Fruit fly (Drosophila melanogaster) whole organism, prepupa: ENCODE measurements around the gene Gr28b.
A peak's percentile ranks its signal among the peaks of the same experiment; 100 is the strongest.

Source experiments
- Blimp-1 ChIP-seq: fragments of 200-800 bp; sonication (Bioruptor generic); optimal IDR thresholded peaks from 3 replicates; lab custom pipeline; 2017; ENCODE audit warnings: missing biosample characterization, missing genetic modification characterization, mild to moderate bottlenecking, moderate library complexity, missing genetic modification reagents
- CG10631 ChIP-seq: fragments of 200-800 bp; sonication (Bioruptor generic); optimal IDR thresholded peaks from 2 replicates; lab custom pipeline; 2016; ENCODE audit warnings: missing biosample characterization, missing genetic modification characterization
- CG10669 ChIP-seq: fragments of 200-800 bp; sonication (Bioruptor generic); optimal IDR thresholded peaks from 3 replicates; lab custom pipeline; 2018; ENCODE audit warnings: missing biosample characterization, mild to moderate bottlenecking, missing genetic modification characterization, moderate library complexity
- CG11294 ChIP-seq: fragments of 200-800 bp; sonication (Bioruptor generic); IDR thresholded peaks from 2 replicates; pipeline ENCODE4 v1.3.6; 2022; ENCODE audit warnings: missing biosample characterization, missing genetic modification characterization
- CG11762 ChIP-seq: fragments of 200-800 bp; sonication (Bioruptor generic); optimal IDR thresholded peaks from 3 replicates; lab custom pipeline; 2016; ENCODE audit warnings: missing biosample characterization, missing genetic modification characterization; ENCODE audit not compliant: insufficient read depth
- CG11902 ChIP-seq: fragments of 200-800 bp; sonication (Bioruptor generic); optimal IDR thresholded peaks from 3 replicates; lab custom pipeline; 2016; ENCODE audit warnings: missing biosample characterization, missing genetic modification characterization
- CG1621 ChIP-seq: fragments of 200-800 bp; sonication (Bioruptor generic); optimal IDR thresholded peaks from 3 replicates; lab custom pipeline; 2018; ENCODE audit warnings: missing biosample characterization, mild to moderate bottlenecking, missing genetic modification characterization
- CG3032 ChIP-seq: fragments of 200-800 bp; optimal IDR thresholded peaks from 2 replicates; lab custom pipeline; 2019; ENCODE audit warnings: missing biosample characterization, mild to moderate bottlenecking, missing genetic modification characterization, moderate library complexity
- CG31627 ChIP-seq: fragments of 200-800 bp; sonication (Bioruptor generic); optimal IDR thresholded peaks from 3 replicates; lab custom pipeline; 2016; ENCODE audit warnings: missing biosample characterization, missing genetic modification characterization
- CG34406 ChIP-seq: fragments of 200-800 bp; sonication (Bioruptor generic); optimal IDR thresholded peaks from 3 replicates; lab custom pipeline; 2016; ENCODE audit warnings: missing biosample characterization, missing genetic modification characterization
- CG3919 ChIP-seq: fragments of 200-800 bp; sonication (Bioruptor generic); optimal IDR thresholded peaks from 3 replicates; lab custom pipeline; 2016; ENCODE audit warnings: missing biosample characterization, missing genetic modification characterization
- CG4318 ChIP-seq: fragments of 200-800 bp; sonication (Bioruptor generic); optimal IDR thresholded peaks from 3 replicates; lab custom pipeline; 2017; ENCODE audit warnings: missing biosample characterization, mild to moderate bottlenecking, missing genetic modification characterization
- CG6163 ChIP-seq: fragments of 200-800 bp; sonication (Bioruptor generic); IDR thresholded peaks from 3 replicates; pipeline ENCODE4 v1.3.6; 2022; ENCODE audit warnings: missing biosample characterization, missing genetic modification characterization
- CG6276 ChIP-seq: fragments of 200-800 bp; sonication (Bioruptor generic); optimal IDR thresholded peaks from 2 replicates; lab custom pipeline; 2017; ENCODE audit warnings: missing biosample characterization, mild to moderate bottlenecking, missing genetic modification characterization
- CG6792 ChIP-seq: fragments of 200-800 bp; sonication (Bioruptor generic); optimal IDR thresholded peaks from 3 replicates; lab custom pipeline; 2016; ENCODE audit warnings: missing biosample characterization, missing genetic modification characterization
- CG6808 ChIP-seq: fragments of 200-800 bp; sonication (Bioruptor generic); optimal IDR thresholded peaks from 3 replicates; lab custom pipeline; 2017; ENCODE audit warnings: missing biosample characterization, missing genetic modification characterization, mild to moderate bottlenecking, moderate library complexity, missing genetic modification reagents
- CG6854 ChIP-seq: fragments of 200-800 bp; sonication (Bioruptor generic); optimal IDR thresholded peaks from 2 replicates; lab custom pipeline; 2017; ENCODE audit warnings: missing biosample characterization, mild to moderate bottlenecking, missing genetic modification characterization
- CG7368 ChIP-seq: fragments of 200-800 bp; sonication (Bioruptor generic); optimal IDR thresholded peaks from 3 replicates; lab custom pipeline; 2016; ENCODE audit warnings: missing biosample characterization, missing genetic modification characterization
- CG8119 ChIP-seq: fragments of 200-800 bp; sonication (Bioruptor generic); IDR thresholded peaks from 3 replicates; pipeline ENCODE4 v1.3.6; 2022; ENCODE audit warnings: missing biosample characterization, missing genetic modification characterization
- CG8319 ChIP-seq: fragments of 200-800 bp; sonication (Bioruptor generic); optimal IDR thresholded peaks from 3 replicates; lab custom pipeline; 2016; ENCODE audit warnings: missing biosample characterization, missing genetic modification characterization
- CG8632 ChIP-seq: fragments of 200-800 bp; sonication (Bioruptor generic); optimal IDR thresholded peaks from 3 replicates; lab custom pipeline; 2016; ENCODE audit warnings: missing biosample characterization, missing genetic modification characterization
- CG9139 ChIP-seq: fragments of 200-800 bp; sonication (Bioruptor generic); optimal IDR thresholded peaks from 3 replicates; lab custom pipeline; 2017; ENCODE audit warnings: missing biosample characterization, mild to moderate bottlenecking, missing genetic modification characterization
- Eip75B ChIP-seq: fragments of 200-800 bp; sonication (Bioruptor generic); optimal IDR thresholded peaks from 3 replicates; lab custom pipeline; 2016; ENCODE audit warnings: missing biosample characterization, missing genetic modification characterization
- Eip78C ChIP-seq: fragments of 200-800 bp; sonication (Bioruptor generic); peaks from one replicate; lab custom pipeline; 2016; ENCODE audit warnings: missing biosample characterization, missing genetic modification characterization
- Eip93F ChIP-seq: fragments of 200-800 bp; sonication (Bioruptor generic); optimal IDR thresholded peaks from 2 replicates; lab custom pipeline; 2016; ENCODE audit warnings: missing biosample characterization, mild to moderate bottlenecking, missing genetic modification characterization
- Ets21C ChIP-seq: fragments of 200-800 bp; sonication (Bioruptor generic); optimal IDR thresholded peaks from 3 replicates; lab custom pipeline; 2016; ENCODE audit warnings: missing biosample characterization, missing genetic modification characterization
- Ets96B ChIP-seq: fragments of 200-800 bp; optimal IDR thresholded peaks from 2 replicates; lab custom pipeline; 2019; ENCODE audit warnings: missing biosample characterization, mild to moderate bottlenecking, missing genetic modification characterization, moderate library complexity
- Hr38 ChIP-seq: sonication (Bioruptor generic); optimal IDR thresholded peaks from 2 replicates; lab custom pipeline; 2016; ENCODE audit warnings: missing biosample characterization, missing genetic modification characterization
- Hr4 ChIP-seq: fragments of 200-800 bp; sonication (Bioruptor generic); optimal IDR thresholded peaks from 3 replicates; lab custom pipeline; 2016; ENCODE audit warnings: missing biosample characterization, missing genetic modification characterization
- Lpt ChIP-seq: fragments of 200-800 bp; sonication (Bioruptor generic); optimal IDR thresholded peaks from 3 replicates; lab custom pipeline; 2016; ENCODE audit warnings: missing biosample characterization, missing genetic modification characterization
- Met ChIP-seq: fragments of 200-800 bp; sonication (Bioruptor generic); optimal IDR thresholded peaks from 3 replicates; lab custom pipeline; 2016; ENCODE audit warnings: missing biosample characterization, missing genetic modification characterization
- OdsH ChIP-seq: fragments of 200-800 bp; sonication (Bioruptor generic); optimal IDR thresholded peaks from 3 replicates; lab custom pipeline; 2016; ENCODE audit warnings: missing biosample characterization, missing genetic modification characterization
- Smox ChIP-seq: fragments of 200-800 bp; sonication (Bioruptor generic); optimal IDR thresholded peaks from 3 replicates; lab custom pipeline; 2016; ENCODE audit warnings: missing biosample characterization, missing genetic modification characterization
- Sox102F ChIP-seq: fragments of 200-800 bp; sonication (Bioruptor generic); optimal IDR thresholded peaks from 2 replicates; lab custom pipeline; 2016; ENCODE audit warnings: missing biosample characterization, mild to moderate bottlenecking, missing genetic modification characterization
- Sox14 ChIP-seq: fragments of 200-800 bp; sonication (Bioruptor generic); optimal IDR thresholded peaks from 3 replicates; lab custom pipeline; 2016; ENCODE audit warnings: missing biosample characterization, missing genetic modification characterization
- Sox15 ChIP-seq: fragments of 200-800 bp; sonication (Bioruptor generic); optimal IDR thresholded peaks from 3 replicates; lab custom pipeline; 2016; ENCODE audit warnings: missing biosample characterization, missing genetic modification characterization
- acj6 ChIP-seq: fragments of 200-800 bp; sonication (Bioruptor generic); optimal IDR thresholded peaks from 3 replicates; lab custom pipeline; 2016; ENCODE audit warnings: missing biosample characterization, missing genetic modification characterization
- cyc ChIP-seq: fragments of 200-800 bp; sonication (Bioruptor generic); optimal IDR thresholded peaks from 3 replicates; lab custom pipeline; 2016; ENCODE audit warnings: missing biosample characterization, missing genetic modification characterization
- dac ChIP-seq: fragments of 200-800 bp; sonication (Bioruptor generic); optimal IDR thresholded peaks from 2 replicates; lab custom pipeline; 2017; ENCODE audit warnings: missing biosample characterization, mild to moderate bottlenecking, missing genetic modification characterization
- dsx ChIP-seq: fragments of 200-800 bp; optimal IDR thresholded peaks from 3 replicates; lab custom pipeline; 2019; ENCODE audit warnings: missing biosample characterization, mild to moderate bottlenecking, missing genetic modification characterization, moderate library complexity; ENCODE audit not compliant: poor library complexity, severe bottlenecking
- eg ChIP-seq: fragments of 200-800 bp; sonication (Bioruptor generic); IDR thresholded peaks from 3 replicates; pipeline ENCODE4 v1.3.6; 2022; ENCODE audit warnings: missing biosample characterization, missing genetic modification characterization
- esn ChIP-seq: fragments of 200-800 bp; sonication (Bioruptor generic); optimal IDR thresholded peaks from 2 replicates; lab custom pipeline; 2016; ENCODE audit warnings: missing biosample characterization, mild to moderate bottlenecking, missing genetic modification characterization, moderate library complexity
- fd59A ChIP-seq: fragments of 200-800 bp; sonication (Bioruptor generic); optimal IDR thresholded peaks from 2 replicates; lab custom pipeline; 2017; ENCODE audit warnings: missing biosample characterization, mild to moderate bottlenecking, missing genetic modification characterization, missing genetic modification reagents
- fd85E ChIP-seq: fragments of 200-800 bp; sonication (Bioruptor generic); optimal IDR thresholded peaks from 3 replicates; lab custom pipeline; 2016; ENCODE audit warnings: missing biosample characterization, missing genetic modification characterization
- fkh ChIP-seq: fragments of 200-800 bp; sonication (Bioruptor generic); optimal IDR thresholded peaks from 3 replicates; lab custom pipeline; 2017; ENCODE audit warnings: missing biosample characterization, mild to moderate bottlenecking, missing genetic modification characterization, moderate library complexity
- lz ChIP-seq: fragments of 200-800 bp; sonication (Bioruptor generic); optimal IDR thresholded peaks from 3 replicates; lab custom pipeline; 2016; ENCODE audit warnings: missing biosample characterization, missing genetic modification characterization
- net ChIP-seq: fragments of 200-800 bp; sonication (Bioruptor generic); optimal IDR thresholded peaks from 3 replicates; lab custom pipeline; 2016; ENCODE audit warnings: missing biosample characterization, missing genetic modification characterization
- pdm3 ChIP-seq: fragments of 200-800 bp; sonication (Bioruptor generic); optimal IDR thresholded peaks from 3 replicates; lab custom pipeline; 2016; ENCODE audit warnings: missing biosample characterization, missing genetic modification characterization
- spab ChIP-seq: fragments of 200-800 bp; sonication (Bioruptor generic); optimal IDR thresholded peaks from 2 replicates; lab custom pipeline; 2017; ENCODE audit warnings: missing biosample characterization, mild to moderate bottlenecking, missing genetic modification characterization, missing genetic modification reagents
- ss ChIP-seq, 2 experiments: fragments of 200-800 bp; sonication (Bioruptor generic); optimal IDR thresholded peaks; 2 replicates in 1 of 2; 3 replicates in 1 of 2; lab custom pipeline; 2017 to 2018; ENCODE audit warnings: mild to moderate bottlenecking in 2 of 2, missing biosample characterization in 2 of 2, missing genetic modification characterization in 2 of 2, moderate library complexity in 1 of 2
- svp ChIP-seq: fragments of 200-800 bp; sonication (Bioruptor generic); peaks from one replicate; lab custom pipeline; 2016; ENCODE audit warnings: missing biosample characterization, missing genetic modification characterization
- topi ChIP-seq: fragments of 200-800 bp; sonication (Bioruptor generic); optimal IDR thresholded peaks from 3 replicates; lab custom pipeline; 2016; ENCODE audit warnings: missing biosample characterization, missing genetic modification characterization
- vri ChIP-seq: fragments of 200-800 bp; sonication (Bioruptor generic); optimal IDR thresholded peaks from 3 replicates; lab custom pipeline; 2016; ENCODE audit warnings: missing biosample characterization, mild to moderate bottlenecking, missing genetic modification characterization

The Gr28b gene

dm6 chr2L:7466304-7466703 is 4.3 kb upstream of the Gr28b start, which contains the start of gene CG6055:
TSS of gene CG6055 (plus strand) at chr2L:7466543.
- TF ChIP-seq CG3032 (no peak), CG10669 (no peak), CG8119 (GFP tag; lab: Robert Waterston, UW) (peak; percentile 61; the same call in 2 of the 3 replicates), CG7368 (GFP tag; lab: Kevin White, UChicago) (no peak), Ets96B (tag; lab: Kevin White, UChicago) (no peak), fd59A (no peak), dsx (GFP tag; lab: Kevin White, UChicago) (peak; percentile 63), CG31627 (GFP tag; lab: Kevin White, UChicago) (no peak), CG6163 (peak; percentile 54; the same call in 1 of the 3 replicates), CG6854 (no peak), Blimp-1 (GFP tag; lab: Kevin White, UChicago) (no peak), Eip78C (peak; percentile 61), lz (GFP tag; lab: Kevin White, UChicago) (no peak), Eip75B (GFP tag; lab: Kevin White, UChicago) (peak; percentile 15), Lpt (GFP tag; lab: Kevin White, UChicago) (no peak), acj6 (GFP tag; lab: Kevin White, UChicago) (no peak), spab (peak; percentile 25), Sox14 (GFP tag; lab: Kevin White, UChicago) (no peak), OdsH (GFP tag; lab: Kevin White, UChicago) (no peak), dac (GFP tag; lab: Kevin White, UChicago) (no peak), CG4318 (GFP tag; lab: Kevin White, UChicago) (no peak), Smox (GFP tag; lab: Kevin White, UChicago) (no peak), CG34406 (no peak), Sox15 (no peak), esn (GFP tag; lab: Kevin White, UChicago) (no peak), CG8632 (GFP tag; lab: Kevin White, UChicago) (no peak), CG11902 (GFP tag; lab: Kevin White, UChicago) (no peak), CG10631 (no peak), CG6276 (GFP tag; lab: Kevin White, UChicago) (peak; percentile 38), CG9139 (GFP tag; lab: Kevin White, UChicago) (peak; percentile 65), Hr38 (GFP tag; lab: Kevin White, UChicago) (no peak), cyc (no peak), topi (GFP tag; lab: Kevin White, UChicago) (no peak), eg (GFP tag; lab: Robert Waterston, UW) (peak; percentile 49; the same call in 1 of the 3 replicates), CG11762 (GFP tag; lab: Kevin White, UChicago) (no peak), vri (no peak), pdm3 (GFP tag; lab: Kevin White, UChicago) (peak; percentile 4), CG11294 (GFP tag; lab: Robert Waterston, UW) (no peak), CG3919 (GFP tag; lab: Kevin White, UChicago) (no peak), ss (GFP tag; optimal IDR thresholded peaks at IDR 0.05; lab: Kevin White, UChicago) (peak; percentile 71 to 77), Hr4 (no peak), Sox102F (GFP tag; lab: Kevin White, UChicago) (no peak), Ets21C (no peak), CG6808 (GFP tag; lab: Kevin White, UChicago) (peak; percentile 66), CG1621 (tag; lab: Kevin White, UChicago) (peak; percentile 72), fkh (GFP tag; lab: Kevin White, UChicago) (no peak), CG6792 (no peak), fd85E (GFP tag; lab: Kevin White, UChicago) (no peak), svp (GFP tag; lab: Kevin White, UChicago) (no peak), CG8319 (GFP tag; lab: Kevin White, UChicago) (no peak), Eip93F (GFP tag; lab: Kevin White, UChicago) (no peak), Met (GFP tag; lab: Kevin White, UChicago) (no peak), net (GFP tag; lab: Kevin White, UChicago) (peak; percentile 44)
